Fruit fly (Drosophila melanogaster): ENCODE measurements around the gene ND-13B.

- no peak for TF ChIP-seq Mnt (GFP tag; optimal IDR thresholded peaks at IDR 0.05)
- TF ChIP-seq Hr96 (GFP tag; optimal IDR thresholded peaks at IDR 0.05), result no peak
- no peak for TF ChIP-seq CG7045 (GFP tag; optimal IDR thresholded peaks at IDR 0.05)
Observed at dm6 chr3L:10675635-10676393, 18.1 kb downstream of the ND-13B start.
